Fruit fly (Drosophila melanogaster): Measurements from ENCODE around the gene CG33648.
A peak's percentile ranks its signal among the peaks of the same experiment; 100 is the strongest.

Gene CG33648

DNA sequence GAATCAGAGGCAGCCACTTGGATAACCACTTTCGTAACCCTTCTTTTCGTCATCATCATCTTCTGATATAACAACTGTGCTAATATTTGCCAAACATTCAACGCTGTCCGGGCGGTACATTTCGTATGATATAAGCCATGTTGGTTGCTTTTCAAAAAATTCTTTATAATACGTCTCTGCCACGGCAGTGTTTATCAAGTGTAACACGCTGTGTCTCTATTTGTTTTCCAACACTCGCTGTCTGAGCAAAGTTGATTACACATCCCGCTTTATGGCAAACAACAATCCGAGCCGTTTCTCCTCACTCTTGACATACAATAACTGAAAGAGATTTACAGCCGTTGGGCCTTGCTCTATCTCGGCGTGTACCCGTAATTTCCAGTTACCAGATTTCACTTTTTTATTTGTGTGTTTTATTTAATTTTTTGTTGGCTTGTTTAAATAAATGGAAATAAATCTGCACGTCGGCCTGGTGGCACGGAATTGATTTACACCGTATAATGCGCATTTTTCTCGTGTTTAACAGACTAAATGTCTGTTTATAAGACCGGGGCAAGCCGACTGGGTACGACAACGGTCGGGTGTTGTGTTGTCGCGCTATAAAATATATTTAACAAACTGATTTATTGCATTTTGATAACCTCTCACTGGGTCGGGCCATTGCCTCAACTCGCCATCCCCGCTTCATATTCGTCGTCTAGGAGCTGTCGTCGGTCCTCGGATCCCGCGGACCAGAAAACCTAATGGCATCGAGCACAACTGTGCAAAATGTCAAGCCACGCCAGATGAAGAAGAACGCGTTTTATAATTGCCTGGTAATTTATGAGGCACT, 18.9 kb upstream of the CG33648 start (continued):
- TF ChIP-seq Hr3 (GFP tag; optimal IDR thresholded peaks at IDR 0.05) (peak; percentile 68), CG1792 (GFP tag; optimal IDR thresholded peaks at IDR 0.05) (peak; percentile 82), scrt (GFP tag; optimal IDR thresholded peaks at IDR 0.05) (peak; percentile 81), jing (GFP tag; optimal IDR thresholded peaks at IDR 0.05) (peak; percentile 69), Rx (GFP tag; IDR thresholded peaks at IDR 0.05) (0 out of 2 replicates have a peak, but pooled peaks have one; percentile 13), slp2 (GFP tag; optimal IDR thresholded peaks at IDR 0.05) (peak; percentile 51), so (GFP tag; IDR thresholded peaks at IDR 0.05) (peak; percentile 83), Chrac-16 (GFP tag; optimal IDR thresholded peaks at IDR 0.05) (peak; percentile 31), aop (GFP tag; IDR thresholded peaks at IDR 0.05) (no peak), CG8924 (tag; optimal IDR thresholded peaks at IDR 0.05) (peak; percentile 89), slbo (GFP tag; IDR thresholded peaks at IDR 0.05) (peak; percentile 49), CG31388 (GFP tag; optimal IDR thresholded peaks at IDR 0.05) (peak; percentile 61), Ptx1 (GFP tag; IDR thresholded peaks at IDR 0.05) (peak; percentile 52; the same call in 1 of the 2 replicates), amos (GFP tag; IDR thresholded peaks at IDR 0.05; ENCODE audit: partially characterized antibody) (no peak), Xbp1 (GFP tag; optimal IDR thresholded peaks at IDR 0.05) (peak; percentile 35), trem (tag; optimal IDR thresholded peaks at IDR 0.05) (peak; percentile 50), Blimp-1 (GFP tag; optimal IDR thresholded peaks at IDR 0.05) (peak; percentile 85), Oli (tag; optimal IDR thresholded peaks at IDR 0.05) (peak; percentile 67), dm (GFP tag; optimal IDR thresholded peaks at IDR 0.05) (peak; percentile 75), GATAe (GFP tag; conservative IDR thresholded peaks at IDR 0.05) (no peak), Dll (GFP tag; IDR thresholded peaks at IDR 0.05; ENCODE audit: partially characterized antibody) (no peak), CG7745 (tag; optimal IDR thresholded peaks at IDR 0.05) (peak; percentile 88), CG17385 (GFP tag; optimal IDR thresholded peaks at IDR 0.05) (peak; percentile 76), Med (GFP tag) (peak; percentile 97), br (optimal IDR thresholded peaks at IDR 0.05) (no peak), sc (optimal IDR thresholded peaks at IDR 0.05) (no peak), sc (GFP tag; optimal IDR thresholded peaks at IDR 0.05) (peak; percentile 90), D (optimal IDR thresholded peaks at IDR 0.05) (no peak), D (GFP tag; optimal IDR thresholded peaks at IDR 0.05) (peak; percentile 86), grn (GFP tag; optimal IDR thresholded peaks at IDR 0.05) (peak; percentile 82), CG33557 (GFP tag; optimal IDR thresholded peaks at IDR 0.05) (peak; percentile 93), yki (optimal IDR thresholded peaks at IDR 0.05) (no peak), CG11085 (GFP tag; IDR thresholded peaks at IDR 0.05) (peak; percentile 49; the same call in 1 of the 2 replicates), emc (GFP tag; optimal IDR thresholded peaks at IDR 0.05) (peak; percentile 46), dysf (GFP tag; IDR thresholded peaks at IDR 0.05) (peak; percentile 81), CG32767 (GFP tag; IDR thresholded peaks at IDR 0.05) (peak; percentile 77), CG11696 (GFP tag; IDR thresholded peaks at IDR 0.05) (peak; percentile 63), stwl (tag; optimal IDR thresholded peaks at IDR 0.05) (peak; percentile 96), CG17912 (GFP tag; optimal IDR thresholded peaks at IDR 0.05) (peak; percentile 93), ab (GFP tag; optimal IDR thresholded peaks at IDR 0.05) (peak; percentile 1), inv (GFP tag; IDR thresholded peaks at IDR 0.05; ENCODE audit: partially characterized antibody) (no peak), CG18619 (GFP tag; optimal IDR thresholded peaks at IDR 0.05) (peak; percentile 91), HLH54F (GFP tag; optimal IDR thresholded peaks at IDR 0.05) (peak; percentile 58), onecut (GFP tag; IDR thresholded peaks at IDR 0.05) (peak; percentile 80), fd102C (GFP tag; optimal IDR thresholded peaks at IDR 0.05) (peak; percentile 96), E2f1 (GFP tag; IDR thresholded peaks at IDR 0.05) (peak; percentile 50; the same call in 1 of the 2 replicates), Dek (tag; optimal IDR thresholded peaks at IDR 0.05) (peak; percentile 65), CG10979 (tag; optimal IDR thresholded peaks at IDR 0.05) (peak; percentile 62), ftz-f1 (GFP tag; optimal IDR thresholded peaks at IDR 0.05) (no peak), CG3726 (GFP tag; IDR thresholded peaks at IDR 0.05) (peak; percentile 72; the same call in 2 of the 3 replicates)

Measured in whole organism, embryonic.